Fruit fly (Drosophila melanogaster) S2 (cell line): Measurements from ENCODE around the gene CG6431.

Experiments used
- CG8478 ChIP-seq: fragments of >200 bp; optimal IDR thresholded peaks from 2 replicates; lab custom pipeline; 2018
- CTCF ChIP-seq, 2 experiments: fragments of >200 bp; optimal IDR thresholded peaks; 2 replicates each; lab custom pipeline; 2018

CG6431 gene

DNA sequence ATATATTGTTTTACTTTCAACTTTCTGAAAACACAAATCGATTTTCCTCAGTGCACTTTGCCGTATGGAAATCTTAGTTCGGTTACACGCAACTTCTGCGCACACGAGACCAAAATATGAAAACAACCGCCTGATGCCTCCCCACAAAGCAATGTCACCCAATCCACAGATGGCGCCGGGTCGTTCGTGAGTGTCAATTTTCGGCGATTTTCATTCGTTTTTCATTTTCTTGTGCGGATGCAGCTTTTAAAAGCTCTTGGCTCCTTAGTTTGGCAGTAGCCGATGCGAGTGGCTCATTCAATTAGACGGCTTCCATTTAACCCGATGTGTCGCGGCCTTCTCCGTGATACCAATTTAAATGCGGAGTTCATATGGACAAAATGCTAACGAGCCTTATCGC is at the start of gene CG6431:
Gene CG6431, plus strand, starts transcription at position 301 of the 400 bp plus-strand sequence.
- TF ChIP-seq CG8478 (lab: Kevin White, UChicago) = no peak
- TF ChIP-seq CTCF (optimal IDR thresholded peaks at IDR 0.05; lab: Kevin White, UChicago) = no peak

DNA sequence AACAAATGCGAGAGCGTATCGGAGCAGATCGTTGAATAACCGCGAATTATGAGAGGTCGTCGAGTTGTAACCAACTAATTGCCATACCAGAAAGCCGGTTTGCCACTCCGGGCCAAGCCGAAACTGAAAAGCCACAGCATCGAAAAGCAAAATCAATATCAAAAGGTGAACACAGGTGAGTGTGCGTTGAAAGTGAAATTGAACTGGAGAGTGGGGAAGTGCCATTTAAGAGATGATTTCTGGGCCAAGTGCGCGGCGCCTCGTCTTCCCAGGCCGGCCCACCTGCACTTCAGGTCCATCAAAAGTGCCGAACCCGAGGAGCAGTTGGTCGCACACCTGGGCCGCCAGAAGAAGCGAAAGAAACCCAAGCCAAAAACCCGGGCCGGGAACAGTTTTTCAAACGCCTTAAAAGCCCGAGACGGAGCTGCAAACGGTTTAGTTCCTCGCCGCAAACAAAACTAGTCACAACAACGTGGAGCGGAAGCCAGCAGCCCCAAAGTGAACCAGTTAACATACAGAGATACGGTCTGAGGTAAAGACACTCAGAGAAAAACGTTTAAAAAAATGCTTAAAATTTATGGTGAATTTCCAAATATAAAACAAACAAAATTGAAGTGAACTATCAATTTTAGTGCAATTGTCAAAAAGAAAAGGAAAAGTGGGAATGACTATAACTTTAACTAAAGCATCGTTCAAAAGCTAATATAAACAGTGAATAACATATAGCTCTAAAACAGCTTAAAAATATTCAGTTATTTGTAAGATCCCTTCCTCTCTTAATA is 46.9 kb upstream of the CG6431 start, which contains the start of gene CG17104:
Gene CG17104, plus strand, starts transcription at position 266 of the 782 bp plus-strand sequence.
- TF ChIP-seq CG8478 (lab: Kevin White, UChicago) = no peak
- TF ChIP-seq CTCF (optimal IDR thresholded peaks at IDR 0.05; lab: Kevin White, UChicago) = no peak

DNA sequence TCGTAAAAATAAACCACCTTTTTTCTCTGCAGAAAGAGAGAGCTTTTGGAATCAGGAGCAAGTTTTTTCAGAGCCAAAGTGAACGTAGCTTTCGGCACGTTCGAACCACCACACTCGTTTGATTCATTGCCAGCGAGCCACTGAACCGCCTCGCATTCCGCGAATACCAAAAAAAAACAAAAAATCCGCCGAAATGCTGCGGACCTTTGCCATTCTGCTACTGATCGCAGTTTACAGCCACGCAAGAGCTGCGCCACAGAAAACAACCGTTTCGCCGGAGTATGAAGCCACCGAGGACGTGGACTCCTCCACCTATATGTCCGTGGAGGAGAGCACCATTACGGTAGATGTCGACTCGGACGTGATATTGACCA is 46.3 kb upstream of the CG6431 start:
- TF ChIP-seq CG8478 (lab: Kevin White, UChicago) (no peak), CTCF (optimal IDR thresholded peaks at IDR 0.05; lab: Kevin White, UChicago) (no peak)

DNA sequence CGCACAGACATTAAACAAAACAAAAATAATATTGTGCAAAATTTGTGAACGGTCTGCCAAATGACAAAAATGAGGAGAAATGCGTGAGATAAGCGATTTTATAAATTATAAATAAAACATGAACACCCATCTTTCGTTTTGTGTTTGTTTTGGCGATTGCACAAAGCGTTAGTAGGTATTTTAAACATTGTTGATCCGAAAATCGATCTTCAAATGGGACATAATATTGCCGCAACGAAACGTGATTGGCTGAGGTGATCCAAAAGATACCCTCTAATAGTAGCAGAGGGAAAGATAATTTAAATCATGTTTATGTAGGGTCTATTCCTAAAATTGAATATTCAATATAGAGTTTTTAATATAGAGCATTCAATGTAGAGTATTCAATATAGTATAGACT is 44.4 kb upstream of the CG6431 start:
- no peak for TF ChIP-seq CTCF (optimal IDR thresholded peaks at IDR 0.05; lab: Kevin White, UChicago)
- TF ChIP-seq CG8478 (lab: Kevin White, UChicago) = no peak

DNA sequence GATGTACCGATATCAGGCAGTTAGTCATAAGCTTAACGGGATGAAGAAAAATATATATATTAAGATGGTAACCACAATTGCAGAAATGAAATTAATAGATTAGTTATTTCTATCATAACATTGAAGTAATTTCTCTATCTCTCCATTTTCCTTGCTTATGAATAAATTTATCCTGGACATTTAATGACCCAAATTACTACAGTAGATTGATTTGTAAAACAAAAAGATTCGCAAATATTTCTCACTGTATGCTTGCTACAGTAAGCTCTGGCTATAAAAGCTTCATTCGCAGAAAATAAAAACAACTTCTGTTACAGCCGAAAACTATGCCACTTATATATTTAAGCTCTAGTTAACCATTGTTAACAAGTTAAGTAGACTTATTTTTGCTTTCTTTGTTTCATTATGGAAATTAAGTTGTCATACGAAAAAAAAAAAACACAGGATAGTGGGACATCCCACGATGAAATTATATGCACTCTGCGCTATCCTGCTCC is 43.4 kb upstream of the CG6431 start, which contains the start of gene CG17105:
Gene CG17105, plus strand, starts transcription at position 447 of the 497 bp plus-strand sequence.
- TF ChIP-seq CG8478 (lab: Kevin White, UChicago) (no peak), CTCF (optimal IDR thresholded peaks at IDR 0.05; lab: Kevin White, UChicago) (no peak)

DNA sequence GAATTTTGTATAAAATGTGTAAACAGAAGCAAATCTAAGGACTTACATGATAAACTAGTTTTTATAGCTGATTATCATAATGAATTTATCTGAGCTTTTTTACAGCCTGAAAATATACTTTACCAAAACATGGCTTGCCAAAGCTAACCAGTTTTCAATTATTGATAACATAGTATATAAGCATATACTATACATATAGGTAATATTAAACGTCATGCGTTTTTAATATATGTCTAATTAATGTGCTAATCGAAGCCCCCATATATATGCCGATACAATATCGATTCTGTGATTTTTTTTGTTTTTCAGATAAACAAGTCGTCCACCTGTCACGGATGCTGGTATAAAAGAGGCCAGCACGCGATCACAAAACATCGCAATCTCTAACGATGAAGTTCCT is 42.4 kb upstream of the CG6431 start, which contains the start of gene CG17107:
Gene CG17107, plus strand, starts transcription at position 301 of the 400 bp plus-strand sequence.
- TF ChIP-seq CTCF (optimal IDR thresholded peaks at IDR 0.05; lab: Kevin White, UChicago) (no peak), CG8478 (lab: Kevin White, UChicago) (no peak)

DNA sequence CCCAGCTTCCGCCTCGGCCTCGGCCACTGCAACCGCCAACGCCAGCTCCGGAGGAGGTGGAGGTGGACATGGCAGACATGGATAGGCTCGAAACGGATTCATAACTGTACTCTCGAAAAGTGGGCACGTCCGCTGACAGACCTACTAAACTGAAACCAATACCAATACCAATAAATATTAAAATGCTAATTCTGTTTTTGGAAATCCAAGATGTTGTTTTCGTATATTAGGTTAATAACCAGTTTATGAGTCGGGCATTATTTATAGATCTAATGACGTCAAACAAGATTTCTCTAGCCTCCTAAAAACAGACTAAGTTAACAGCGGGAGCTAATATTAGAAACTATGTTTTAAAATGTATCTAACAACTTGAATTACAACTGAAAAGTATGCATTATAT is 41.8 kb upstream of the CG6431 start:
- TF ChIP-seq CTCF (optimal IDR thresholded peaks at IDR 0.05; lab: Kevin White, UChicago) = no peak
- no peak for TF ChIP-seq CG8478 (lab: Kevin White, UChicago)

DNA sequence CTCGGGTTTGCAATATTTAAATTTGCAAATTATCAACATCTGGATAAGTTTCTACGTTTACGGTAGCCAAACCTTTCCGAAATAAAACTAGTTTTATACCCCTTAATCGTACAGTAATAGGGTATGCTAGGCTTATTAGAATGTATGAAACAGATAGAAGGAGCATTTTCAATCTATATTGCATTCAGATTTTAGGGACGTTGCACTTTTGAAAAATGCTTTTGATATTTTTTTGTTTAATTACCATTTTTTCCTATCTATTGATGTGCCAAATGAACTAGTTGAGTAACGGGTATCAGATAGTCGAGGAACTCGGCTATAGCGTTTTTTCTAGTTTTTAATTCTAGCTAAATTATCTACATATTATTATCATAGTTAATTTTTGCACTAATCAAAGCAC is 41.1 kb upstream of the CG6431 start:
- no peak for TF ChIP-seq CTCF (optimal IDR thresholded peaks at IDR 0.05; lab: Kevin White, UChicago)
- TF ChIP-seq CG8478 (lab: Kevin White, UChicago) = no peak

DNA sequence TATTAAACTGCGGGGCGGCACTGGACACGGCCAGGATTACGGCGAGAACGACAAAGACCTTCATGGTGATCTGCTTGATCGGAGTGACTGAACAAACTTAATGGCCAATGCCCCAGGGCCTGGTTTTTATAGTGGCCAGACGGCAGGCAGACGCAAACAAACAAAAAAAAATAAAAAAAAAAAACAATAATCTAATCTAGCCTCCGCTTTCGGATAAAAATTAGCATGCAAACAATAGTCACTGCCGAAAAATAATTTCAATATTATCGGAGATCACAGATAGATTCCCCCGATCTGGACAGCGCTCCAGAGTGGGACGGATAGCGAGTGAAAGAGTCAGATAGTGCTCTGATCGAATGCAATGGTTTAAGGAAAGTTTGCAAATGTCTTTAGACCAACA is 39.7 kb upstream of the CG6431 start, which contains the start of gene CG7299:
Gene CG7299, minus strand, starts transcription at position 101 of the 400 bp plus-strand sequence.
- TF ChIP-seq CTCF (optimal IDR thresholded peaks at IDR 0.05; lab: Kevin White, UChicago) (no peak), CG8478 (lab: Kevin White, UChicago) (no peak)

DNA sequence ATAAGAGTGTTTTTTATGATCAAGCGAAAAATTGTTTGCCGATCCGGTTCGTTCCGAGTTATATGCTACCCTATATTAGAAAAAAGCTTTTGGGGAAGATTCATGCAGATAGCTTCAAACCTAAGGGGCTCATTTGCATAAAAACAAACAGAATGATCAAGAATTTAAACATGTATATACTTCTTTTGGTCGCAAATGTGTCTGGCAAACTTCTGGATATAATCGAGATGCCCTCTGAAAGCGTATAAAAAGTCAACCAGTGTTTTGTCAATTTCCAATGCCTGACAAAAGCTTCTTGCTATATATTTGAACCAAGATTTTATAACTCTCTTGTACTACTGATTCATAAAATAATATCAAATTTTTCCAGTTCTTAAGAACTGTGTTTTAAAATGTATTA is 38.3 kb upstream of the CG6431 start:
- TF ChIP-seq CTCF (optimal IDR thresholded peaks at IDR 0.05; lab: Kevin White, UChicago) = no peak
- no peak for TF ChIP-seq CG8478 (lab: Kevin White, UChicago)

DNA sequence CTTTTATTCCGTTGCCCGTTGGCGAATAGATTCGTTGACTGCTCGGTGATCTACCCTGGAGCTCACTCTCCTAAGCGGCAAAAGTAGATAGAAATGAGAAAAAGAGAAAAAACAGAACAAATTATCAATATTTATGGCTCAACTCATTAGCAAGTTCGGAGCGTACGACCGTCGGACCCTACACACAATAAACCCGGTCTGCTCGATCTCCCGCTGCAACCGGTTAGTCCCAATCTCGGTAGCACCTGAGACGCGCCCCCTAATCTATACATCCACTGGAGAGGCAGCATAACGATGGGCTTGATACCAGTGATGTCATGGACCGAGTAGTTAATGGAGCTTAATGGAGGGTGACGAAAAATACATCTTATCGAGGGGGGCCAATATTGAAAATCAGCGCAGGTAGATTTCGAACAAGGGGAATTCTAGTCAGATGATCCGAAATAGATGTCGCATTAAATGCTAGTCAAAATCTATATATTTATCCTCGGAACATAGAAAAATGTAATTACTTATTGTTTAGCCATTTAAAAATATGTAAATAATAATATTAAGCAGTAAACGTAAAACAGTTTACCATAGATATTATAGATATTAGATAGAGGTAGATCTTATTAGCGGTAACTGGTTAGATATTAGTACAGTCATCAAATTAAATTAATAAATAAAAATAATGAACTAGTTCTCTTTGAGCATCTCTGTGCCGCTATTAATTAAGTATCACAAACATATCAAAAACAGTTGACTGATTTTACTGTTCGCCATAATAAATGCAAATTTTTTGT is 36.8 kb upstream of the CG6431 start, which contains the start of gene CG7296:
Gene CG7296, minus strand, starts transcription at position 58 of the 785 bp plus-strand sequence.
- TF ChIP-seq CTCF (optimal IDR thresholded peaks at IDR 0.05; lab: Kevin White, UChicago) (no peak), CG8478 (lab: Kevin White, UChicago) (no peak)

DNA sequence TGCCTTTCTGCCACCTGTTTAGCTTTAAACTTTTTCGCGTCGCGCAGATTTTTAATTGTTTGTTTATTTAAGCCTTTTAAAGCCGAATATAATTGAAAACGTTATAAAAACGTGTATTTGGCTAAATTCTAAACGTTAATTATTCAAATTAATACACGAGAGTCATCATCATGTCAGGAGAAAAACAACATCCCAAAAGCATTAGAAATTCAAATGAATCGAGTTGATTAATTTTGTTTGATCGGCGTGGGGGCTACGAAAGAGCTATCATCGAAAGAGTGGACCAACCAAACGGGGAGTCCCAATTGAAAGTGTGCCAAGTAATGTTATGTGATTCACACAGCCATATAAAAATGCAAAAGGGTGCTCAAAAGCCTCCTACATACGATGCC is 36.2 kb upstream of the CG6431 start:
- TF ChIP-seq CTCF (optimal IDR thresholded peaks at IDR 0.05; lab: Kevin White, UChicago) (no peak), CG8478 (lab: Kevin White, UChicago) (no peak)

DNA sequence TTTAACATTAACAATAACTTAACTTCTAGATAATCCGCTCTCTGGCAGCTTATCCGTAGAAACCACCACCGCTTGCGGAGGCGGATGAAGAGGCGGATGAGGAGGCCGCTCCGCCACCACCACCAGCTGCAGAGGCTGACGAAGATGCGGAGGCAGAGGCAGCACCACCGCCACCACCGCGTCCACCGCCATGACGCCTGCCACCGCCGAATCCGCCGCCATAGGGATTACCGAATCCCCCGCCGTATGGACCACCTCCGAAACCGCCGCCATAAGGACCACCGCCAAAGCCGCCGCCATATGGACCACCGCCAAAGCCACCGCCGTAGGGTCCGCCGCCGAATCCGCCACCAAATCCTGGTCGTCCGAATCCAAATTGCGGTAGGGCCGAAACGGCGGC is 35.2 kb upstream of the CG6431 start:
- TF ChIP-seq CTCF (optimal IDR thresholded peaks at IDR 0.05; lab: Kevin White, UChicago) = no peak
- no peak for TF ChIP-seq CG8478 (lab: Kevin White, UChicago)

DNA sequence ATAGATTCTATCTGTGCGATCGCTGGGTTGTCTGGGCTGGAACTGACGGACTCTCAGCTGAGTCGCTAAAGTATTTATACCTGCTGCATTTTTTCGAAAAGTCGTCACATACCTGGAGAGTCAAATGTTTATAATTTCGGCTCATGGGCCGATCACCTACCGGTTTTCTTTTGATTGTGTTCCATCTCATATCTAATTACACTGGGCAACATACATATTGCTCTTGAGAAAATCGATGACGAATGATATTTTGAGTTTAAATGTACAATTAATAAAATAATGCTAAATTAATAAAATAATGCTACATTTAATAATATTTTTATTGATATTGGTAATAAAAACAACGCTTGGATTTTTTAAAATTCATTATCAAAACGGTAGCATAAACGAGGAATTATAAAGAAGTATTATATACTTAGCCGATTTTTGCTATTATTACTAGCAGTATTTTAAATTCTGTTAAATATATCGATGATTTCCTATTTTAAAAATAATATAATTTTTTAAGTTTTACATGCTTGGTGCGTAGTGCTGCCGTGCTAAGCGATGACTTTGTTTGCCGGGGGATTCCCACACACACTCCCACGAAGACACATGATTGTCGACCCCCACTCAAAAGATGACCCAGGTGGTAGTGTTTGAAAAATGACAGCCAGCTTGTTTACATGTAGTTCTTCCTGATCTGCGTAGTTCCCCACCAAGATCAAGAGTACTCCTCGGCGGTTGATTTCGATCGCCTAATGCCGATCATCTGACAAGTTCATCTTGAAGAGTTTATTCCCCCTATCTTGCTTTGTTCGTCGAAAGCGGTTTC is 34.6 kb upstream of the CG6431 start, which contains the start of gene CG7294:
Gene CG7294, minus strand, starts transcription at position 51 of the 814 bp plus-strand sequence.
- no peak for TF ChIP-seq CTCF (optimal IDR thresholded peaks at IDR 0.05; lab: Kevin White, UChicago)
- no peak for TF ChIP-seq CG8478 (lab: Kevin White, UChicago)
